Worm (Caenorhabditis elegans): ENCODE results near the gene hex-3.
A peak's percentile ranks its signal among the peaks of the same experiment; 100 is the strongest.

Gene hex-3

ce11 chrIII:10810483-10810836, 38.6 kb upstream of the hex-3 start:
- TF ChIP-seq ZK546.5 (tag; optimal IDR thresholded peaks at IDR 0.05): no peak
- TF ChIP-seq Y5F2A.4 (GFP tag; optimal IDR thresholded peaks at IDR 0.05): no peak
- TF ChIP-seq nhr-10 (tag; optimal IDR thresholded peaks at IDR 0.05): no peak
- no peak for TF ChIP-seq hmg-1.1 (GFP tag; IDR thresholded peaks at IDR 0.05)
- TF ChIP-seq egl-43 (GFP tag; IDR thresholded peaks at IDR 0.05): no peak
- TF ChIP-seq unc-62 (GFP tag; optimal IDR thresholded peaks at IDR 0.05 in 1 of 2): no peak
- no peak for TF ChIP-seq unc-62 (tag; optimal IDR thresholded peaks at IDR 0.05)
- TF ChIP-seq daf-16 (GFP tag; optimal IDR thresholded peaks at IDR 0.05): peak in 1 of 2 experiments; percentile 60
- no peak for TF ChIP-seq daf-16 (tag; optimal IDR thresholded peaks at IDR 0.05)
- TF ChIP-seq ceh-32 (tag; optimal IDR thresholded peaks at IDR 0.05; ENCODE audit: poor library complexity): no peak
- no peak for TF ChIP-seq spr-3 (GFP tag; optimal IDR thresholded peaks at IDR 0.05)
- no peak for TF ChIP-seq spr-1 (tag; optimal IDR thresholded peaks at IDR 0.05)
- TF ChIP-seq cey-2 (tag; optimal IDR thresholded peaks at IDR 0.05; ENCODE audit: borderline replicate concordance, insufficient read depth): no peak
- TF ChIP-seq aha-1 (tag): peak; percentile 60
- TF ChIP-seq ztf-7 (tag; optimal IDR thresholded peaks at IDR 0.05): no peak
- TF ChIP-seq lim-7 (GFP tag; IDR thresholded peaks at IDR 0.05): no peak
- no peak for TF ChIP-seq lsy-2 (tag; optimal IDR thresholded peaks at IDR 0.05)
- TF ChIP-seq lin-29 (GFP tag; IDR thresholded peaks at IDR 0.05): no peak
- peak; percentile 44; the same call in 1 of the 2 replicates for TF ChIP-seq T26A8.4 (GFP tag; IDR thresholded peaks at IDR 0.05)
- no peak for TF ChIP-seq ama-1 (optimal IDR thresholded peaks at IDR 0.05)
- no peak for TF ChIP-seq zip-2 (tag; optimal IDR thresholded peaks at IDR 0.05)

ce11 chrIII:10810837-10811814, 37.9 kb upstream of the hex-3 start:
- TF ChIP-seq ama-1 (optimal IDR thresholded peaks at IDR 0.05) (no peak), F37D6.2 (tag; optimal IDR thresholded peaks at IDR 0.05) (no peak), T26A8.4 (GFP tag; IDR thresholded peaks at IDR 0.05) (peak; percentile 42; the same call in 1 of the 2 replicates), ceh-44 (GFP tag; IDR thresholded peaks at IDR 0.05) (peak; percentile 57; the same call in 1 of the 2 replicates), mdl-1 (tag; optimal IDR thresholded peaks at IDR 0.05) (no peak), lin-38 (GFP tag; IDR thresholded peaks at IDR 0.05) (peak; percentile 69), ctbp-1 (GFP tag; IDR thresholded peaks at IDR 0.05) (peak; percentile 30; the same call in 1 of the 2 replicates), madf-5 (GFP tag; IDR thresholded peaks at IDR 0.05) (peak in 1 of 2 experiments; percentile 75; a peak in 1 of 4 replicates), lin-13 (GFP tag; optimal IDR thresholded peaks at IDR 0.05) (no peak), mep-1 (tag; optimal IDR thresholded peaks at IDR 0.05) (peak; percentile 11), lim-7 (GFP tag; IDR thresholded peaks at IDR 0.05) (peak; percentile 58), Y105C5A.15 (GFP tag; IDR thresholded peaks at IDR 0.05) (peak; percentile 78; the same call in 1 of the 2 replicates), nhr-111 (GFP tag; optimal IDR thresholded peaks at IDR 0.05) (no peak), F49E8.2 (tag; optimal IDR thresholded peaks at IDR 0.05; ENCODE audit: borderline replicate concordance) (peak; percentile 28), zfp-3 (GFP tag; conservative IDR thresholded peaks at IDR 0.05) (0 out of 2 replicates have a peak, but pooled peaks have one; percentile 38), mdt-29 (GFP tag; IDR thresholded peaks at IDR 0.05) (peak; percentile 5; the same call in 1 of the 2 replicates), snpc-1.2 (GFP tag; IDR thresholded peaks at IDR 0.05) (0 out of 2 replicates have a peak, but pooled peaks have one; percentile 37), dmd-9 (GFP tag; IDR thresholded peaks at IDR 0.05) (0 out of 2 replicates have a peak, but pooled peaks have one; percentile 16), lsy-2 (tag; optimal IDR thresholded peaks at IDR 0.05) (peak in 1 of 2 experiments; percentile 26), Y48G9A.11 (GFP tag; IDR thresholded peaks at IDR 0.05) (peak; percentile 89), unc-130 (GFP tag; optimal IDR thresholded peaks at IDR 0.05) (peak; percentile 24), pha-4 (GFP tag; IDR thresholded peaks at IDR 0.05) (0 out of 2 replicates have a peak, but pooled peaks have one; percentile 60), pha-4 (tag; optimal IDR thresholded peaks at IDR 0.05) (no peak), arid-1 (GFP tag; conservative IDR thresholded peaks at IDR 0.05) (peak; percentile 88), dmd-6 (GFP tag; IDR thresholded peaks at IDR 0.05) (peak; percentile 24), hif-1 (tag; optimal IDR thresholded peaks at IDR 0.05) (peak in 1 of 2 experiments; percentile 15), Y75B8A.6 (GFP tag; IDR thresholded peaks at IDR 0.05) (no peak), aha-1 (tag) (peak; percentile 84), madf-9 (GFP tag; conservative IDR thresholded peaks at IDR 0.05) (0 out of 2 replicates have a peak, but pooled peaks have one; percentile 4), lin-1 (GFP tag; IDR thresholded peaks at IDR 0.05) (0 out of 2 replicates have a peak, but pooled peaks have one; percentile 29)

All from whole organism, L4 larva.